Fruit fly (Drosophila melanogaster) whole organism, embryonic: Measurements from ENCODE around the gene stv.

Source experiments
- ATbp ChIP-seq: fragments of 200-800 bp; sonication (Bioruptor generic); optimal IDR thresholded peaks from 2 replicates; lab custom pipeline; 2017; ENCODE audit warnings: missing biosample characterization, mild to moderate bottlenecking, missing genetic modification characterization, missing genetic modification reagents
- Asciz ChIP-seq: fragments of 200-800 bp; sonication (Bioruptor generic); optimal IDR thresholded peaks from 2 replicates; lab custom pipeline; 2017; ENCODE audit warnings: missing biosample characterization, mild to moderate bottlenecking, missing genetic modification characterization, missing genetic modification reagents
- Blimp-1 ChIP-seq: fragments of 200-800 bp; sonication (Bioruptor generic); optimal IDR thresholded peaks from 3 replicates; lab custom pipeline; 2018; ENCODE audit warnings: missing biosample characterization, missing genetic modification characterization, mild to moderate bottlenecking, moderate library complexity, missing genetic modification reagents
- CG10366 ChIP-seq: fragments of 200-800 bp; sonication (Bioruptor generic); IDR thresholded peaks from 2 replicates; pipeline ENCODE4 v1.3.6; 2022; ENCODE audit warnings: missing biosample characterization, missing genetic modification characterization
- CG10431 ChIP-seq: fragments of 200-800 bp; sonication (Bioruptor generic); optimal IDR thresholded peaks from 3 replicates; lab custom pipeline; 2018; ENCODE audit warnings: missing biosample characterization, mild to moderate bottlenecking, missing genetic modification characterization
- CG10565 ChIP-seq: fragments of 200-800 bp; sonication (Bioruptor generic); optimal IDR thresholded peaks from 3 replicates; lab custom pipeline; 2016; ENCODE audit warnings: missing biosample characterization, mild to moderate bottlenecking, missing genetic modification characterization
- CG12744 ChIP-seq: fragments of 200-800 bp; sonication (Bioruptor generic); optimal IDR thresholded peaks from 2 replicates; lab custom pipeline; 2016; ENCODE audit warnings: missing biosample characterization, missing genetic modification characterization
- CG17359 ChIP-seq: fragments of 200-800 bp; sonication (Bioruptor generic); optimal IDR thresholded peaks from 3 replicates; lab custom pipeline; 2018; ENCODE audit warnings: missing biosample characterization, mild to moderate bottlenecking, missing genetic modification characterization, moderate library complexity
- CG17802 ChIP-seq: fragments of 200-800 bp; sonication (Bioruptor generic); optimal IDR thresholded peaks from 2 replicates; lab custom pipeline; 2018; ENCODE audit warnings: missing biosample characterization, mild to moderate bottlenecking, missing genetic modification characterization, moderate library complexity
- CG18476 ChIP-seq: fragments of 200-800 bp; sonication (Bioruptor generic); optimal IDR thresholded peaks from 2 replicates; lab custom pipeline; 2016; ENCODE audit warnings: missing biosample characterization, mild to moderate bottlenecking, missing genetic modification characterization
- CG2199 ChIP-seq: fragments of 200-800 bp; sonication (Bioruptor generic); IDR thresholded peaks from 3 replicates; pipeline ENCODE4 v1.3.6; 2022; ENCODE audit warnings: missing biosample characterization, missing genetic modification characterization
- CG2889 ChIP-seq: fragments of 200-800 bp; sonication (Bioruptor generic); IDR thresholded peaks from 3 replicates; pipeline ENCODE4 v1.3.6; 2022; ENCODE audit warnings: missing biosample characterization, missing genetic modification characterization
- CG31224 ChIP-seq: fragments of 200-800 bp; sonication (Bioruptor generic); IDR thresholded peaks from 2 replicates; pipeline ENCODE4 v1.3.6; 2022; ENCODE audit warnings: missing biosample characterization, missing genetic modification characterization
- CG3163 ChIP-seq: fragments of 200-800 bp; sonication (Bioruptor generic); optimal IDR thresholded peaks from 3 replicates; lab custom pipeline; 2016; ENCODE audit warnings: missing biosample characterization, missing genetic modification characterization
- CG5953 ChIP-seq: fragments of 200-800 bp; sonication (Bioruptor generic); IDR thresholded peaks from 2 replicates; pipeline ENCODE4 v1.3.6; 2022; ENCODE audit warnings: missing biosample characterization, missing genetic modification characterization
- CG7928 ChIP-seq: fragments of 200-800 bp; sonication (Bioruptor generic); optimal IDR thresholded peaks from 2 replicates; lab custom pipeline; 2017; ENCODE audit warnings: missing biosample characterization, mild to moderate bottlenecking, missing genetic modification characterization
- CG7963 ChIP-seq: fragments of 200-800 bp; sonication (Bioruptor generic); IDR thresholded peaks from 3 replicates; pipeline ENCODE4 v1.3.6; 2022; ENCODE audit warnings: missing biosample characterization, missing genetic modification characterization; ENCODE audit not compliant: partially characterized antibody
- CG8281 ChIP-seq: fragments of 200-800 bp; sonication (Bioruptor generic); optimal IDR thresholded peaks from 2 replicates; lab custom pipeline; 2018; ENCODE audit warnings: missing biosample characterization, mild to moderate bottlenecking, missing genetic modification characterization, moderate library complexity
- CG9215 ChIP-seq: fragments of 200-800 bp; sonication (Bioruptor generic); IDR thresholded peaks from 2 replicates; pipeline ENCODE4 v1.3.6; 2022; ENCODE audit warnings: missing biosample characterization, missing genetic modification characterization
- CG9797 ChIP-seq: fragments of 200-800 bp; sonication (Bioruptor generic); optimal IDR thresholded peaks from 3 replicates; lab custom pipeline; 2018; ENCODE audit warnings: missing biosample characterization, mild to moderate bottlenecking, missing genetic modification characterization
- D19A ChIP-seq: fragments of 200-800 bp; optimal IDR thresholded peaks from 3 replicates; lab custom pipeline; 2019; ENCODE audit warnings: missing biosample characterization, mild to moderate bottlenecking, missing genetic modification characterization, moderate library complexity
- Doc3 ChIP-seq: fragments of 200-800 bp; sonication (Bioruptor generic); IDR thresholded peaks from 3 replicates; pipeline ENCODE4 v1.3.6; 2022; ENCODE audit warnings: missing biosample characterization, missing genetic modification characterization; ENCODE audit not compliant: partially characterized antibody
- Hey ChIP-seq: fragments of 200-800 bp; sonication (Bioruptor generic); optimal IDR thresholded peaks from 3 replicates; lab custom pipeline; 2018; ENCODE audit warnings: missing biosample characterization, mild to moderate bottlenecking, missing genetic modification characterization
- HmgD ChIP-seq: fragments of 200-800 bp; sonication (Bioruptor generic); optimal IDR thresholded peaks from 3 replicates; lab custom pipeline; 2016; ENCODE audit warnings: missing biosample characterization, missing genetic modification characterization
- NC2α ChIP-seq: fragments of 200-800 bp; sonication (Bioruptor generic); optimal IDR thresholded peaks from 2 replicates; lab custom pipeline; 2016; ENCODE audit warnings: missing biosample characterization, missing genetic modification characterization
- Nf-YA ChIP-seq: fragments of 200-800 bp; sonication (Bioruptor generic); IDR thresholded peaks from 2 replicates; pipeline ENCODE4 v1.3.6; 2022; ENCODE audit warnings: missing biosample characterization, missing genetic modification characterization
- Oaz ChIP-seq: fragments of 200-800 bp; sonication (Bioruptor generic); IDR thresholded peaks from 2 replicates; pipeline ENCODE4 v1.3.6; 2022; ENCODE audit warnings: missing biosample characterization, missing genetic modification characterization
- Scr ChIP-seq: fragments of 200-800 bp; sonication (Bioruptor generic); IDR thresholded peaks from 2 replicates; pipeline ENCODE4 v1.3.6; 2022; ENCODE audit warnings: missing biosample characterization, missing genetic modification characterization; ENCODE audit not compliant: partially characterized antibody
- Taf1 ChIP-seq: fragments of 200-800 bp; sonication (Bioruptor generic); IDR thresholded peaks from 2 replicates; pipeline ENCODE4 v1.3.6; 2022; ENCODE audit warnings: missing biosample characterization, missing genetic modification characterization
- Tbp ChIP-seq: fragments of >200 bp; optimal IDR thresholded peaks from 2 replicates; lab custom pipeline; 2018; ENCODE audit warnings: missing biosample characterization, missing genetic modification characterization
- ap ChIP-seq: fragments of 200-800 bp; sonication (Bioruptor generic); IDR thresholded peaks from 2 replicates; pipeline ENCODE4 v1.3.6; 2022; ENCODE audit warnings: missing biosample characterization, missing genetic modification characterization
- ash1 ChIP-seq: fragments of 200-800 bp; sonication (Bioruptor generic); optimal IDR thresholded peaks from 2 replicates; lab custom pipeline; 2018; ENCODE audit warnings: missing biosample characterization, mild to moderate bottlenecking, missing genetic modification characterization
- az2 ChIP-seq: fragments of 200-800 bp; sonication (Bioruptor generic); optimal IDR thresholded peaks from 3 replicates; lab custom pipeline; 2016; ENCODE audit warnings: missing biosample characterization, missing genetic modification characterization
- crp ChIP-seq, 2 experiments: fragments of 200-800 bp; sonication (Bioruptor generic); optimal IDR thresholded peaks; 2 replicates in 1 of 2; 3 replicates in 1 of 2; lab custom pipeline; 2017; ENCODE audit warnings: missing biosample characterization in 2 of 2, missing genetic modification characterization in 2 of 2, mild to moderate bottlenecking in 1 of 2, moderate library complexity in 1 of 2
- dmrt11E ChIP-seq: fragments of 200-800 bp; sonication (Bioruptor generic); optimal IDR thresholded peaks from 3 replicates; lab custom pipeline; 2018; ENCODE audit warnings: missing biosample characterization, mild to moderate bottlenecking, missing genetic modification characterization, moderate library complexity
- dmrt99B ChIP-seq: fragments of 200-800 bp; sonication (Bioruptor generic); optimal IDR thresholded peaks from 2 replicates; lab custom pipeline; 2018; ENCODE audit warnings: missing biosample characterization, mild to moderate bottlenecking, missing genetic modification characterization, moderate library complexity
- esg ChIP-seq: fragments of 200-800 bp; sonication (Bioruptor generic); conservative IDR thresholded peaks from 2 replicates; pipeline ENCODE4 v1.3.6; 2022; ENCODE audit warnings: missing biosample characterization, missing genetic modification characterization
- gfzf ChIP-seq: fragments of 200-800 bp; sonication (Bioruptor generic); optimal IDR thresholded peaks from 2 replicates; lab custom pipeline; 2016; ENCODE audit warnings: missing biosample characterization, mild to moderate bottlenecking, missing genetic modification characterization, moderate library complexity
- hkb ChIP-seq, 2 experiments: fragments of 200-800 bp in 1 of 2; fragments of >200 bp in 1 of 2; sonication (Bioruptor generic) in 1 of 2; IDR thresholded peaks in 1 of 2; optimal IDR thresholded peaks in 1 of 2; 2 replicates each; pipeline versions ENCODE4 v1.3.6 to Lab custom; 2017 to 2022; ENCODE audit warnings: missing biosample characterization in 1 of 2, missing genetic modification characterization in 1 of 2
- inv ChIP-seq: fragments of 200-800 bp; sonication (Bioruptor generic); IDR thresholded peaks from 2 replicates; pipeline ENCODE4 v1.3.6; 2022; ENCODE audit warnings: missing biosample characterization, missing genetic modification characterization; ENCODE audit not compliant: partially characterized antibody
- otp ChIP-seq: fragments of 200-800 bp; sonication (Bioruptor generic); IDR thresholded peaks from 3 replicates; pipeline ENCODE4, ENCODE4 v1.3.6; 2022; ENCODE audit warnings: missing biosample characterization, missing genetic modification characterization
- pho ChIP-seq: fragments of 200-800 bp; sonication (Bioruptor generic); optimal IDR thresholded peaks from 2 replicates; lab custom pipeline; 2016; ENCODE audit warnings: missing biosample characterization, missing genetic modification characterization
- pita ChIP-seq: fragments of 200-800 bp; sonication (Bioruptor generic); optimal IDR thresholded peaks from 2 replicates; lab custom pipeline; 2017; ENCODE audit warnings: missing biosample characterization, mild to moderate bottlenecking, missing genetic modification characterization
- shn ChIP-seq: fragments of 200-800 bp; sonication (Bioruptor generic); optimal IDR thresholded peaks from 3 replicates; lab custom pipeline; 2016; ENCODE audit warnings: missing biosample characterization, missing genetic modification characterization
- sim ChIP-seq: fragments of 200-800 bp; sonication (Bioruptor generic); IDR thresholded peaks from 2 replicates; pipeline ENCODE4 v1.3.6; 2022; ENCODE audit warnings: missing biosample characterization, missing genetic modification characterization
- slp2 ChIP-seq: fragments of 200-800 bp; sonication (Bioruptor generic); optimal IDR thresholded peaks from 2 replicates; lab custom pipeline; 2016; ENCODE audit warnings: missing biosample characterization, missing genetic modification characterization
- sob ChIP-seq: fragments of 200-800 bp; sonication (Bioruptor generic); IDR thresholded peaks from 2 replicates; pipeline ENCODE4 v1.3.6; 2022; ENCODE audit warnings: missing biosample characterization, missing genetic modification characterization
- sqz ChIP-seq: fragments of 200-800 bp; sonication (Bioruptor generic); optimal IDR thresholded peaks from 3 replicates; lab custom pipeline; 2018; ENCODE audit warnings: missing biosample characterization, mild to moderate bottlenecking, missing genetic modification characterization
- twi ChIP-seq: fragments of 200-800 bp; optimal IDR thresholded peaks from 2 replicates; lab custom pipeline; 2019; ENCODE audit warnings: missing biosample characterization, mild to moderate bottlenecking, missing genetic modification characterization, moderate library complexity
- zfh1 ChIP-seq: fragments of 200-800 bp; sonication (Bioruptor generic); IDR thresholded peaks from 3 replicates; pipeline ENCODE4 v1.3.6; 2022; ENCODE audit warnings: missing biosample characterization, missing genetic modification characterization

The stv gene

dm6 chr3L:13513112-13513538 is 35.8 kb downstream of the stv start, which contains the start of the genes Vps36 and Liprin-beta (continued):
- TF ChIP-seq crp (GFP tag; optimal IDR thresholded peaks at IDR 0.05; lab: Kevin White, UChicago) = peak in 1 of 2 experiments; percentile 56
- peak; percentile 70 for TF ChIP-seq CG31224 (GFP tag; lab: Robert Waterston, UW)
- TF ChIP-seq twi (tag; lab: Kevin White, UChicago) = no peak
- no peak for TF ChIP-seq ash1 (GFP tag; lab: Kevin White, UChicago)
- peak; percentile 81 for TF ChIP-seq CG18476 (GFP tag; lab: Kevin White, UChicago)
- TF ChIP-seq Nf-YA (GFP tag; lab: Robert Waterston, UW) = peak; percentile 65
- TF ChIP-seq CG9797 (GFP tag; lab: Kevin White, UChicago) = peak; percentile 59
- TF ChIP-seq Scr = peak; percentile 99
- peak; percentile 67 for TF ChIP-seq CG17802
- peak; percentile 91 for TF ChIP-seq CG9215 (GFP tag; lab: Robert Waterston, UW)
- peak; percentile 85 for TF ChIP-seq Oaz (GFP tag; lab: Robert Waterston, UW)
- TF ChIP-seq sob (GFP tag; lab: Robert Waterston, UW) = peak; percentile 93
- peak; percentile 93 for TF ChIP-seq HmgD (GFP tag; lab: Kevin White, UChicago)
- TF ChIP-seq CG8281 (tag; lab: Kevin White, UChicago) = peak; percentile 44
- TF ChIP-seq inv (GFP tag; lab: Robert Waterston, UW) = peak; percentile 97
- peak; percentile 78 for TF ChIP-seq CG7963 (GFP tag; lab: Robert Waterston, UW)
- TF ChIP-seq CG10565 (GFP tag; lab: Kevin White, UChicago) = no peak
- TF ChIP-seq Hey (tag; lab: Kevin White, UChicago) = no peak
- peak; percentile 82; the same call in 2 of the 3 replicates for TF ChIP-seq zfh1 (GFP tag; lab: Robert Waterston, UW)
- TF ChIP-seq Tbp (GFP tag; lab: Kevin White, UChicago) = no peak
- peak; percentile 61 for TF ChIP-seq CG3163
- no peak for TF ChIP-seq dmrt99B (tag; lab: Kevin White, UChicago)
- TF ChIP-seq CG17359 (tag; lab: Kevin White, UChicago) = peak; percentile 79
- peak; percentile 53 for TF ChIP-seq CG7928 (GFP tag; lab: Kevin White, UChicago)
- TF ChIP-seq sqz (GFP tag; lab: Kevin White, UChicago) = no peak
- peak; percentile 78 for TF ChIP-seq NC2α (GFP tag; lab: Kevin White, UChicago)
- no peak for TF ChIP-seq D19A (tag; lab: Kevin White, UChicago)
- TF ChIP-seq hkb (optimal IDR thresholded peaks at IDR 0.05; lab: Kevin White, UChicago) = no peak
- TF ChIP-seq hkb (GFP tag; IDR thresholded peaks at IDR 0.05; lab: Robert Waterston, UW) = peak; percentile 75
- no peak for TF ChIP-seq Blimp-1 (GFP tag; lab: Kevin White, UChicago)
- peak; percentile 86 for TF ChIP-seq CG2889 (GFP tag; lab: Robert Waterston, UW)
- peak; percentile 26 for TF ChIP-seq gfzf (GFP tag; lab: Kevin White, UChicago)
- peak; percentile 87 for TF ChIP-seq esg (GFP tag; lab: Robert Waterston, UW)
- peak; percentile 84 for TF ChIP-seq dmrt11E (tag; lab: Kevin White, UChicago)
- TF ChIP-seq pita (GFP tag; lab: Kevin White, UChicago) = no peak
- 0 out of 3 replicates have a peak, but pooled peaks have one; percentile 62 for TF ChIP-seq CG2199
- TF ChIP-seq Taf1 (GFP tag; lab: Robert Waterston, UW) = peak; percentile 75; the same call in 1 of the 2 replicates
- TF ChIP-seq CG10366 = peak; percentile 90
- TF ChIP-seq Doc3 (GFP tag; lab: Robert Waterston, UW) = peak; percentile 99
- TF ChIP-seq pho (GFP tag; lab: Kevin White, UChicago) = peak; percentile 95
- peak; percentile 60; the same call in 1 of the 3 replicates for TF ChIP-seq otp (GFP tag; lab: Robert Waterston, UW)
- TF ChIP-seq slp2 = peak; percentile 80
- no peak for TF ChIP-seq sim (GFP tag; lab: Robert Waterston, UW)
- TF ChIP-seq CG10431 = no peak
- TF ChIP-seq ATbp (GFP tag; lab: Kevin White, UChicago) = no peak
- 0 out of 2 replicates have a peak, but pooled peaks have one; percentile 44 for TF ChIP-seq CG5953 (GFP tag; lab: Robert Waterston, UW)
- peak; percentile 89 for TF ChIP-seq CG12744 (GFP tag; lab: Kevin White, UChicago)
- peak; percentile 80 for TF ChIP-seq ap (GFP tag; lab: Robert Waterston, UW)
- TF ChIP-seq shn = peak; percentile 93
- TF ChIP-seq az2 = peak; percentile 89
- no peak for TF ChIP-seq Asciz
